Worm (Caenorhabditis elegans): ENCODE measurements around the gene K11H12.6.

ce11 chrIV:707635-708034 lies 40.5 kb downstream of the K11H12.6 start, which contains the start of gene cutl-26:
- no peak for TF ChIP-seq dsc-1 (tag; optimal IDR thresholded peaks at IDR 0.05)
- TF ChIP-seq nhr-76 (tag; optimal IDR thresholded peaks at IDR 0.05) = no peak
- TF ChIP-seq mdl-1 (tag; optimal IDR thresholded peaks at IDR 0.05) = no peak
- no peak for TF ChIP-seq nhr-11 (tag; optimal IDR thresholded peaks at IDR 0.05)
- no peak for TF ChIP-seq sptf-1 (tag; optimal IDR thresholded peaks at IDR 0.05)
